Fruit fly (Drosophila melanogaster): Measurements from ENCODE around the gene spen.

dm6 chr2L:168270-168901, 9.6 kb downstream of the spen start:
- TF ChIP-seq CG15601 (tag; optimal IDR thresholded peaks at IDR 0.05) (no peak), Side (GFP tag; optimal IDR thresholded peaks at IDR 0.05) (no peak), dpn (GFP tag; optimal IDR thresholded peaks at IDR 0.05) (no peak), ash1 (GFP tag; optimal IDR thresholded peaks at IDR 0.05) (no peak), CG4404 (GFP tag; IDR thresholded peaks at IDR 0.05) (no peak), Med (GFP tag) (no peak), CG17385 (GFP tag; optimal IDR thresholded peaks at IDR 0.05) (no peak), bcd (GFP tag; optimal IDR thresholded peaks at IDR 0.05) (no peak), CG10979 (tag; optimal IDR thresholded peaks at IDR 0.05) (no peak), Fer2 (tag; optimal IDR thresholded peaks at IDR 0.05) (no peak), NC2α (GFP tag; optimal IDR thresholded peaks at IDR 0.05) (no peak), CkIIα-i1 (GFP tag; IDR thresholded peaks at IDR 0.05) (no peak)
